Worm (Caenorhabditis elegans): ENCODE data around the gene T05H4.3.

The T05H4.3 gene

ce11 chrV:6496611-6497158 is 54.5 kb downstream of the T05H4.3 start, which contains the start of gene dgtr-1:
Gene dgtr-1, plus strand, starts transcription at chrV:6497108.
- TF ChIP-seq grh-1 (GFP tag; IDR thresholded peaks at IDR 0.05) (no peak), pqm-1 (tag; optimal IDR thresholded peaks at IDR 0.05) (no peak), zag-1 (tag; optimal IDR thresholded peaks at IDR 0.05) (no peak), egl-27 (tag; optimal IDR thresholded peaks at IDR 0.05) (no peak)
